Fruit fly (Drosophila melanogaster) whole organism, embryonic: ENCODE results near the gene dsf.

Experiments used
- Asciz ChIP-seq: fragments of 200-800 bp; sonication (Bioruptor generic); optimal IDR thresholded peaks from 2 replicates; lab custom pipeline; 2017; ENCODE audit warnings: missing biosample characterization, mild to moderate bottlenecking, missing genetic modification characterization, missing genetic modification reagents
- Atf-2 ChIP-seq: fragments of 200-800 bp; sonication (Bioruptor generic); optimal IDR thresholded peaks from 2 replicates; lab custom pipeline; 2016; ENCODE audit warnings: missing biosample characterization, missing genetic modification characterization
- CG10147 ChIP-seq: fragments of 200-800 bp; sonication (Bioruptor generic); optimal IDR thresholded peaks from 2 replicates; lab custom pipeline; 2019; ENCODE audit warnings: missing biosample characterization, mild to moderate bottlenecking, missing genetic modification characterization, moderate library complexity
- CG10267 ChIP-seq: fragments of 200-800 bp; sonication (Bioruptor generic); optimal IDR thresholded peaks from 2 replicates; lab custom pipeline; 2018; ENCODE audit warnings: missing biosample characterization, mild to moderate bottlenecking, missing genetic modification characterization, moderate library complexity
- CG10321 ChIP-seq: fragments of 200-800 bp; sonication (Bioruptor generic); IDR thresholded peaks from 2 replicates; pipeline ENCODE4 v1.3.6; 2022; ENCODE audit warnings: missing biosample characterization, missing genetic modification characterization
- CG11504 ChIP-seq: fragments of 200-800 bp; sonication (Bioruptor generic); optimal IDR thresholded peaks from 3 replicates; lab custom pipeline; 2019; ENCODE audit warnings: missing biosample characterization, mild to moderate bottlenecking, missing genetic modification characterization, moderate library complexity
- CG12299 ChIP-seq: fragments of 200-800 bp; sonication (Bioruptor generic); optimal IDR thresholded peaks from 2 replicates; lab custom pipeline; 2018; ENCODE audit warnings: missing biosample characterization, mild to moderate bottlenecking, missing genetic modification characterization
- CG13296 ChIP-seq: fragments of 200-800 bp; sonication (Bioruptor generic); optimal IDR thresholded peaks from 3 replicates; lab custom pipeline; 2018; ENCODE audit warnings: missing biosample characterization, mild to moderate bottlenecking, missing genetic modification characterization
- CG15073 ChIP-seq: fragments of 200-800 bp; sonication (Bioruptor generic); optimal IDR thresholded peaks from 2 replicates; lab custom pipeline; 2016; ENCODE audit warnings: missing biosample characterization, missing genetic modification characterization
- CG15696 ChIP-seq: fragments of 200-800 bp; sonication (Bioruptor generic); optimal IDR thresholded peaks from 2 replicates; lab custom pipeline; 2019; ENCODE audit warnings: missing biosample characterization, mild to moderate bottlenecking, missing genetic modification characterization, moderate library complexity
- CG1602 ChIP-seq: fragments of 200-800 bp; sonication (Bioruptor generic); optimal IDR thresholded peaks from 3 replicates; lab custom pipeline; 2016; ENCODE audit warnings: missing biosample characterization, missing genetic modification characterization
- CG16813 ChIP-seq: fragments of 200-800 bp; sonication (Bioruptor generic); IDR thresholded peaks from 3 replicates; pipeline ENCODE4 v1.3.6; 2022; ENCODE audit warnings: missing biosample characterization, missing genetic modification characterization; ENCODE audit not compliant: partially characterized antibody
- CG17361 ChIP-seq: fragments of 200-800 bp; sonication (Bioruptor generic); IDR thresholded peaks from 3 replicates; pipeline ENCODE4 v1.3.6; 2022; ENCODE audit warnings: missing biosample characterization, missing genetic modification characterization
- CG2129 ChIP-seq: fragments of 200-800 bp; sonication (Bioruptor generic); IDR thresholded peaks from 2 replicates; pipeline ENCODE4 v1.3.6; 2022; ENCODE audit warnings: missing biosample characterization, missing genetic modification characterization; ENCODE audit not compliant: partially characterized antibody
- CG33213 ChIP-seq: fragments of 200-800 bp; sonication (Bioruptor generic); optimal IDR thresholded peaks from 3 replicates; lab custom pipeline; 2016; ENCODE audit warnings: missing biosample characterization, missing genetic modification characterization
- CG4282 ChIP-seq: fragments of 200-800 bp; sonication (Bioruptor generic); optimal IDR thresholded peaks from 2 replicates; lab custom pipeline; 2016; ENCODE audit warnings: missing biosample characterization, missing genetic modification characterization
- CG4617 ChIP-seq: fragments of 200-800 bp; sonication (Bioruptor generic); optimal IDR thresholded peaks from 3 replicates; lab custom pipeline; 2016; ENCODE audit warnings: missing biosample characterization, missing genetic modification characterization, borderline replicate concordance
- CG6654 ChIP-seq: fragments of 200-800 bp; sonication (Bioruptor generic); optimal IDR thresholded peaks from 2 replicates; lab custom pipeline; 2017; ENCODE audit warnings: missing biosample characterization, mild to moderate bottlenecking, missing genetic modification characterization
- CG6813 ChIP-seq: fragments of 200-800 bp; sonication (Bioruptor generic); optimal IDR thresholded peaks from 2 replicates; lab custom pipeline; 2017; ENCODE audit warnings: missing biosample characterization, missing genetic modification characterization, mild to moderate bottlenecking, moderate library complexity, missing genetic modification reagents
- CG7745 ChIP-seq: fragments of 200-800 bp; sonication (Bioruptor generic); optimal IDR thresholded peaks from 2 replicates; lab custom pipeline; 2018; ENCODE audit warnings: missing biosample characterization, mild to moderate bottlenecking, missing genetic modification characterization, moderate library complexity
- CG7928 ChIP-seq: fragments of 200-800 bp; sonication (Bioruptor generic); optimal IDR thresholded peaks from 2 replicates; lab custom pipeline; 2017; ENCODE audit warnings: missing biosample characterization, mild to moderate bottlenecking, missing genetic modification characterization
- CG8478 ChIP-seq: fragments of >200 bp; optimal IDR thresholded peaks from 2 replicates; lab custom pipeline; 2018
- CG8944 ChIP-seq: fragments of 200-800 bp; sonication (Bioruptor generic); optimal IDR thresholded peaks from 3 replicates; lab custom pipeline; 2016; ENCODE audit warnings: missing biosample characterization, missing genetic modification characterization
- CG9797 ChIP-seq: fragments of 200-800 bp; sonication (Bioruptor generic); optimal IDR thresholded peaks from 3 replicates; lab custom pipeline; 2018; ENCODE audit warnings: missing biosample characterization, mild to moderate bottlenecking, missing genetic modification characterization
- CG9932 ChIP-seq: fragments of 200-800 bp; sonication (Bioruptor generic); IDR thresholded peaks from 2 replicates; pipeline ENCODE4 v1.3.6; 2022; ENCODE audit warnings: missing biosample characterization, missing genetic modification characterization
- D19A ChIP-seq: fragments of 200-800 bp; optimal IDR thresholded peaks from 3 replicates; lab custom pipeline; 2019; ENCODE audit warnings: missing biosample characterization, mild to moderate bottlenecking, missing genetic modification characterization, moderate library complexity
- Elba2 ChIP-seq: fragments of 200-800 bp; sonication (Bioruptor generic); optimal IDR thresholded peaks from 3 replicates; lab custom pipeline; 2016; ENCODE audit warnings: missing biosample characterization, missing genetic modification characterization
- Hmx ChIP-seq: fragments of 200-800 bp; sonication (Bioruptor generic); optimal IDR thresholded peaks from 2 replicates; lab custom pipeline; 2016; ENCODE audit warnings: missing biosample characterization, missing genetic modification characterization
- Hr78 ChIP-seq, 2 experiments: fragments of 200-800 bp in 1 of 2; fragments of >200 bp in 1 of 2; sonication (Bioruptor generic) in 1 of 2; optimal IDR thresholded peaks; 2 replicates each; lab custom pipeline; 2017 to 2019; ENCODE audit warnings: missing biosample characterization in 2 of 2, missing genetic modification characterization in 2 of 2, mild to moderate bottlenecking in 1 of 2, moderate library complexity in 1 of 2
- MBD-R2 ChIP-seq: fragments of 200-800 bp; sonication (Bioruptor generic); IDR thresholded peaks from 2 replicates; pipeline ENCODE4 v1.3.6; 2022; ENCODE audit warnings: missing biosample characterization, missing genetic modification characterization
- MESR4 ChIP-seq: fragments of 200-800 bp; sonication (Bioruptor generic); optimal IDR thresholded peaks from 2 replicates; lab custom pipeline; 2018; ENCODE audit warnings: missing biosample characterization, mild to moderate bottlenecking, missing genetic modification characterization, moderate library complexity
- MTF-1 ChIP-seq: fragments of 200-800 bp; sonication (Bioruptor generic); optimal IDR thresholded peaks from 2 replicates; lab custom pipeline; 2018; ENCODE audit warnings: missing biosample characterization, mild to moderate bottlenecking, missing genetic modification characterization, borderline replicate concordance
- Max ChIP-seq: fragments of 200-800 bp; sonication (Bioruptor generic); optimal IDR thresholded peaks from 2 replicates; lab custom pipeline; 2016; ENCODE audit warnings: missing biosample characterization, mild to moderate bottlenecking, missing genetic modification characterization
- Mes4 ChIP-seq: fragments of 200-800 bp; sonication (Bioruptor generic); optimal IDR thresholded peaks from 2 replicates; lab custom pipeline; 2016; ENCODE audit warnings: missing biosample characterization, missing genetic modification characterization
- NC2β ChIP-seq: fragments of 200-800 bp; sonication (Bioruptor generic); optimal IDR thresholded peaks from 2 replicates; lab custom pipeline; 2016; ENCODE audit warnings: missing biosample characterization, missing genetic modification characterization
- Opbp ChIP-seq: fragments of 200-800 bp; sonication (Bioruptor generic); IDR thresholded peaks from 3 replicates; pipeline ENCODE4 v1.3.6; 2022; ENCODE audit warnings: missing biosample characterization, missing genetic modification characterization; ENCODE audit not compliant: partially characterized antibody
- Pdp1 ChIP-seq, 2 experiments: fragments of 200-800 bp; sonication (Bioruptor generic); optimal IDR thresholded peaks; 3 replicates each; lab custom pipeline; 2016; ENCODE audit warnings: missing biosample characterization in 2 of 2, missing genetic modification characterization in 2 of 2, mild to moderate bottlenecking in 1 of 2, moderate library complexity in 1 of 2
- Sry-β ChIP-seq: fragments of 200-800 bp; sonication (Bioruptor generic); optimal IDR thresholded peaks from 2 replicates; lab custom pipeline; 2018; ENCODE audit warnings: missing biosample characterization, mild to moderate bottlenecking, missing genetic modification characterization, moderate library complexity
- ac ChIP-seq: fragments of 200-800 bp; sonication (Bioruptor generic); optimal IDR thresholded peaks from 3 replicates; lab custom pipeline; 2017; ENCODE audit warnings: missing biosample characterization, mild to moderate bottlenecking, missing genetic modification characterization
- dimm ChIP-seq: fragments of 200-800 bp; sonication (Bioruptor generic); IDR thresholded peaks from 2 replicates; pipeline ENCODE4 v1.3.6; 2022; ENCODE audit warnings: missing biosample characterization, missing genetic modification characterization
- fd64A ChIP-seq: fragments of 200-800 bp; sonication (Bioruptor generic); optimal IDR thresholded peaks from 3 replicates; lab custom pipeline; 2018; ENCODE audit warnings: missing biosample characterization, mild to moderate bottlenecking, missing genetic modification characterization
- ken ChIP-seq: fragments of 200-800 bp; sonication (Bioruptor generic); IDR thresholded peaks from 3 replicates; pipeline ENCODE4 v1.3.6; 2022; ENCODE audit warnings: missing biosample characterization, missing genetic modification characterization
- kni ChIP-seq: fragments of 200-800 bp; sonication (Bioruptor generic); optimal IDR thresholded peaks from 3 replicates; lab custom pipeline; 2017; ENCODE audit warnings: mild to moderate bottlenecking, missing biosample characterization, missing genetic modification reagents, missing genetic modification characterization
- org-1 ChIP-seq: fragments of 200-800 bp; sonication (Bioruptor generic); optimal IDR thresholded peaks from 2 replicates; lab custom pipeline; 2017; ENCODE audit warnings: missing biosample characterization, missing genetic modification characterization
- scrt ChIP-seq: fragments of 200-800 bp; sonication (Bioruptor generic); optimal IDR thresholded peaks from 2 replicates; lab custom pipeline; 2018; ENCODE audit warnings: missing biosample characterization, mild to moderate bottlenecking, missing genetic modification characterization, moderate library complexity
- sd ChIP-seq: fragments of 200-800 bp; sonication (Bioruptor generic); optimal IDR thresholded peaks from 3 replicates; lab custom pipeline; 2018; ENCODE audit warnings: missing biosample characterization, mild to moderate bottlenecking, missing genetic modification characterization, moderate library complexity
- sug ChIP-seq: fragments of 200-800 bp; optimal IDR thresholded peaks from 2 replicates; lab custom pipeline; 2019; ENCODE audit warnings: missing biosample characterization, mild to moderate bottlenecking, missing genetic modification characterization, moderate library complexity
- vnd ChIP-seq: fragments of 200-800 bp; sonication (Bioruptor generic); IDR thresholded peaks from 3 replicates; pipeline ENCODE4 v1.3.6; 2022; ENCODE audit warnings: missing biosample characterization, missing genetic modification characterization; ENCODE audit not compliant: partially characterized antibody
- zf30C ChIP-seq: fragments of 200-800 bp; sonication (Bioruptor generic); optimal IDR thresholded peaks from 3 replicates; lab custom pipeline; 2018; ENCODE audit warnings: missing biosample characterization, mild to moderate bottlenecking, missing genetic modification characterization

The dsf gene

dm6 chr2L:5876474-5877067 lies 49.2 kb upstream of the dsf start (continued):
- TF ChIP-seq fd64A (GFP tag; lab: Kevin White, UChicago) (peak; percentile 7), kni (no peak), D19A (no peak), Atf-2 (GFP tag; lab: Kevin White, UChicago) (no peak), org-1 (GFP tag; lab: Kevin White, UChicago) (no peak), CG6654 (GFP tag; lab: Kevin White, UChicago) (no peak), MBD-R2 (GFP tag; lab: Robert Waterston, UW) (no peak), Max (no peak), CG11504 (peak; percentile 16), CG6813 (GFP tag; lab: Kevin White, UChicago) (peak; percentile 68), Sry-β (GFP tag; lab: Kevin White, UChicago) (no peak), CG15696 (tag; lab: Kevin White, UChicago) (peak; percentile 8), CG12299 (tag; lab: Kevin White, UChicago) (peak; percentile 18), CG2129 (GFP tag; lab: Robert Waterston, UW) (no peak), NC2β (no peak), scrt (GFP tag; lab: Kevin White, UChicago) (peak; percentile 13), Opbp (GFP tag; lab: Robert Waterston, UW) (no peak), Mes4 (GFP tag; lab: Kevin White, UChicago) (no peak), Pdp1 (GFP tag; optimal IDR thresholded peaks at IDR 0.05; lab: Kevin White, UChicago) (peak in 1 of 2 experiments; percentile 11), Elba2 (GFP tag; lab: Kevin White, UChicago) (no peak), CG9797 (GFP tag; lab: Kevin White, UChicago) (no peak), Hr78 (GFP tag; optimal IDR thresholded peaks at IDR 0.05; lab: Kevin White, UChicago) (no peak), vnd (GFP tag; lab: Robert Waterston, UW) (no peak), CG17361 (GFP tag; lab: Robert Waterston, UW) (no peak), Asciz (GFP tag; lab: Kevin White, UChicago) (peak; percentile 5), CG33213 (peak; percentile 10), CG8478 (no peak), sd (tag; lab: Kevin White, UChicago) (peak; percentile 49), CG10267 (tag; lab: Kevin White, UChicago) (no peak), CG8944 (GFP tag; lab: Kevin White, UChicago) (no peak)

dm6 chr2L:5879363-5879934 lies 46.3 kb upstream of the dsf start, which contains the start of gene rau:
Gene rau, minus strand, starts transcription at chr2L:5879498.
- TF ChIP-seq dimm (GFP tag; lab: Robert Waterston, UW) (no peak), CG4282 (GFP tag; lab: Kevin White, UChicago) (no peak), CG13296 (GFP tag; lab: Kevin White, UChicago) (peak; percentile 75), CG16813 (GFP tag; lab: Robert Waterston, UW) (peak; percentile 28; the same call in 1 of the 3 replicates), zf30C (GFP tag; lab: Kevin White, UChicago) (peak; percentile 98), MESR4 (peak; percentile 5), MTF-1 (GFP tag; lab: Kevin White, UChicago) (no peak), CG1602 (peak; percentile 70), org-1 (GFP tag; lab: Kevin White, UChicago) (peak; percentile 55), CG7928 (no peak), CG10147 (peak; percentile 48), CG10321 (GFP tag; lab: Robert Waterston, UW) (no peak), ken (GFP tag; lab: Robert Waterston, UW) (peak; percentile 67; the same call in 2 of the 3 replicates), ac (GFP tag; lab: Kevin White, UChicago) (peak; percentile 41), sug (tag; lab: Kevin White, UChicago) (peak; percentile 87), CG4617 (GFP tag; lab: Kevin White, UChicago) (no peak), CG15073 (GFP tag; lab: Kevin White, UChicago) (no peak), CG7745 (tag; lab: Kevin White, UChicago) (no peak), CG9932 (GFP tag; lab: Robert Waterston, UW) (peak; percentile 77), Hmx (GFP tag; lab: Kevin White, UChicago) (peak; percentile 25)
